Fruit fly (Drosophila melanogaster): ENCODE data around the gene retinin.

Gene retinin

DNA sequence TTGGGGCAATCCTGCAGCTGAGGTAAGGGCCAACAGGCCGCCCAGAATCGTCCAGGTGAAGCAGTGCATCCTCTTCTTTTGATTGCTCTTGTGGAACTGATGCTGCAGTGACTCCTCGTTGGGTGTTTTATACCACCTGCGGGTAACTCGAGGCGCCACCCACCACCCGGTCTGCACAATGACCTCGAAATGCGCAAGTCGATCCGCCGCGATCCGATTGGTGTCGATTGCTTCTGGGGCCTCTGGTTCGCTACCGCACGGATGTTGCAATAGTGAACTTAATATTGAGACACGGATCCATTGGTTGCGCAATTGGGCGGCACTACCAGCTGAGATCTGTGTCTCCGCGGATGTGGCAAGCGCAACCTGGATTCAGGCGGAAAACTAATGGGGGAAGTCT, 35.5 kb downstream of the retinin start, which contains the start of gene Cpr72Ec:
TSS of gene Cpr72Ec (minus strand) at position 101 of the 400 bp plus-strand sequence.
- no peak for TF ChIP-seq CTCF (optimal IDR thresholded peaks at IDR 0.05)
- no peak for TF ChIP-seq CG8478 (optimal IDR thresholded peaks at IDR 0.05)

- TF ChIP-seq CG8478 (optimal IDR thresholded peaks at IDR 0.05) (no peak), CTCF (optimal IDR thresholded peaks at IDR 0.05) (no peak)
Measured at dm6 chr3L:16368199-16368598, 36.5 kb downstream of the retinin start, which contains the start of gene CG4842. Gene CG4842 (plus strand): TSS chr3L:16368389.

DNA sequence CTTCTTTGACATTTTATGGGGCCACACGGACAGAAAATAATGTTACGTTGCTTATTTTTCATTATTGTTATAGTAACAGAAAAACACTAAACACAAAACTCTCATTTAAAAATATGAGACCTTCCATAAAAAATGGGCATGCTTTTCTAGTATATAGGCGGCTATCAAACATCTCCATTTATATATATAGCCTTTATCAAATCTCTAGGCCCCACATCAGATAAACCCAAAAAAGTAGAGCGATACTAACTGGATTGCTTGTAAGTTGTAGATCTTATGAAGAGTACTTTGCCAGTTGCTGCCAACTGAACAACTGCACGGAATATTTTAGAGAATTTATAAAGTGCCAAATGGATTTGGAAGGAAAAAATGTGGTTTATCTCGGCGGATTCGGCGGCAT, 37.8 kb downstream of the retinin start, which contains the start of gene CG18814:
TSS of gene CG18814 (plus strand) at position 301 of the 400 bp plus-strand sequence.
- TF ChIP-seq CG8478 (optimal IDR thresholded peaks at IDR 0.05): no peak
- no peak for TF ChIP-seq CTCF (optimal IDR thresholded peaks at IDR 0.05)

DNA sequence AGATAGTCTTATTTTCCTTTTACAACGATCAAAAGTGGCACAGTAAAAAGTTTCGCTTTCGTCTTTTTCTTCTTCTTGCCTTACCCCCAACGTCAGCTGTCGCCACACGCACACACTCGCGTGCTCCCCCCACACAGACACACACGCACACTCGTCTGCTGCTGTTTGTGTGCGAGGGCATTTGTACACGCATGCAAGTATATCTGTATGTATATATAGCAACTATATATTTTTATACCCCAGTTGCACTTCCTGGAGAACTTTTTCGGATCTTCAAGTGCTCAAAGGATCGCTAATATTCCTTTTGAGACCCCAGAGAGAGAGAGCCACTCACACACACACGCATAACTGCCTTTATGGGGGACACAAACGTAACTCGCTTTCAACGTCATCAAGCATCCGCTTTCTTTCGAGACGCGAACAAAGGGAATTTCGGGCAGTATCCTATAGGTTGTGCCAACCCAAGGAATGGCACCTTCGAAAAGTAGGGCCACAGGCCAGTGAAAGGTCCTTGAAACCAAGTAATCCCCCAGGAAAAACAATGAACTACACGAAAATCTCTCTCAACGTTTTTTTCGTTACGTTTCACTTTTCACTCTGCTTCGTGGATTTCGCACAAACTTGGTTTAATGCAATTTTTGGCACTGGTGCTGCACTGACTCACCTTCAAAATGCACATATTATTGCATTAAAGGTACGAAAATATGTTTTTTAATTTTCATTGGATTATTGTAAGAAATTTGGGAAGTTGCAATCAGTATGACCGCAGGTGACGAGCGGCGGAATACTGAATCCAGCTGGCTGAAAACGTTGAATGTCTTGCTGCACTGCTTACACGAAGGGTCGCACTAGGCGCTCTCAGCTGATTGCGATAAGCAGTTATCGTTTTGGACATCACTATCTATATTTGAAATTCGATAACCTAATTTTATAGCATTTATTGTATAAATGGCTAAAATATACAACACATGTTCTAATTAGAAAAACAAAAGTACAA, 46.3 kb downstream of the retinin start, which contains the start of gene roq:
TSS of gene roq (minus strand) at position 799 of the 997 bp plus-strand sequence.
- TF ChIP-seq CTCF (optimal IDR thresholded peaks at IDR 0.05): peak; percentile 15 to 44
- no peak for TF ChIP-seq CG8478 (optimal IDR thresholded peaks at IDR 0.05)

dm6 chr3L:16380770-16381169, 49.0 kb downstream of the retinin start:
- TF ChIP-seq CG8478 (optimal IDR thresholded peaks at IDR 0.05): no peak
- TF ChIP-seq CTCF (optimal IDR thresholded peaks at IDR 0.05): no peak

DNA sequence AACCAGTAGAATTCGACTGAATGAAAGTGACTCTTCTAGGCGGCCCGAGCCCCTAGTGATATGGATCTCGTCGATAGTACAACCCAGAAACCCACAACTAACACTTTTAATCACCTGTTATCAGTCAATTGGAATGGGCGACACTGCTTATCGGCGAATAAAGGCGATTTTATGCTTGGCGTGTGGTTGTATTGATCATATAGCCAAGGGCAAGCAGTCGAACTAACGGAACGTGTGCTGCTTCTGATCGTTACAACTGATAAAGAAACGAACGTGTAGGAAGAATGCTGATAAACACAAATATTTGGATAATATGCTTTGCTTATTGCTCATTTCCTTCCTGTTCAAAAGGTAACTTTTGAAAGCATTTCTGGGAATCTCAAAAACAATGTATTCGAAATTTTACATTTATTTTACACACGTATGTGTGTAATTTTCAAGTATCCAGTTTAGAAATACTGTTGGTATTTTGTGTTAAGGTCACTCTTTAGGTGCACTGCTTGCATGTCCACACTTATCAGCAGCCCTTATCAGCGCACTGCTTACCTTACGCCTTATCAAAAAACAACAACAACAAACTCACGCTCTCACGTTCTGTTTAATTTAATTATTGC, 49.6 kb downstream of the retinin start, which contains the start of gene Agpat4:
TSS of gene Agpat4 (minus strand) at position 387 of the 614 bp plus-strand sequence.
- TF ChIP-seq CTCF (optimal IDR thresholded peaks at IDR 0.05): peak in 1 of 2 experiments; percentile 33
- no peak for TF ChIP-seq CG8478 (optimal IDR thresholded peaks at IDR 0.05)
